Fruit fly (Drosophila melanogaster) whole organism, prepupa: ENCODE data around the gene CG18273.

Experiments
- Blimp-1 ChIP-seq: fragments of 200-800 bp; sonication (Bioruptor generic); optimal IDR thresholded peaks from 3 replicates; lab custom pipeline; 2017; ENCODE audit warnings: missing biosample characterization, missing genetic modification characterization, mild to moderate bottlenecking, moderate library complexity, missing genetic modification reagents
- CG16779 ChIP-seq: fragments of 200-800 bp; sonication (Bioruptor generic); optimal IDR thresholded peaks from 3 replicates; lab custom pipeline; 2017; ENCODE audit warnings: missing biosample characterization, mild to moderate bottlenecking, missing genetic modification characterization
- CG3032 ChIP-seq: fragments of 200-800 bp; optimal IDR thresholded peaks from 2 replicates; lab custom pipeline; 2019; ENCODE audit warnings: missing biosample characterization, mild to moderate bottlenecking, missing genetic modification characterization, moderate library complexity
- CG32006 ChIP-seq: fragments of 200-800 bp; sonication (Bioruptor generic); optimal IDR thresholded peaks from 3 replicates; lab custom pipeline; 2017; ENCODE audit warnings: missing biosample characterization, mild to moderate bottlenecking, missing genetic modification characterization
- CG34406 ChIP-seq: fragments of 200-800 bp; sonication (Bioruptor generic); optimal IDR thresholded peaks from 3 replicates; lab custom pipeline; 2016; ENCODE audit warnings: missing biosample characterization, missing genetic modification characterization
- CG6163 ChIP-seq: fragments of 200-800 bp; sonication (Bioruptor generic); IDR thresholded peaks from 3 replicates; pipeline ENCODE4 v1.3.6; 2022; ENCODE audit warnings: missing biosample characterization, missing genetic modification characterization
- CG6854 ChIP-seq: fragments of 200-800 bp; sonication (Bioruptor generic); optimal IDR thresholded peaks from 2 replicates; lab custom pipeline; 2017; ENCODE audit warnings: missing biosample characterization, mild to moderate bottlenecking, missing genetic modification characterization
- CG8319 ChIP-seq: fragments of 200-800 bp; sonication (Bioruptor generic); optimal IDR thresholded peaks from 3 replicates; lab custom pipeline; 2016; ENCODE audit warnings: missing biosample characterization, missing genetic modification characterization
- CG9139 ChIP-seq: fragments of 200-800 bp; sonication (Bioruptor generic); optimal IDR thresholded peaks from 3 replicates; lab custom pipeline; 2017; ENCODE audit warnings: missing biosample characterization, mild to moderate bottlenecking, missing genetic modification characterization
- acj6 ChIP-seq: fragments of 200-800 bp; sonication (Bioruptor generic); optimal IDR thresholded peaks from 3 replicates; lab custom pipeline; 2016; ENCODE audit warnings: missing biosample characterization, missing genetic modification characterization
- eg ChIP-seq: fragments of 200-800 bp; sonication (Bioruptor generic); IDR thresholded peaks from 3 replicates; pipeline ENCODE4 v1.3.6; 2022; ENCODE audit warnings: missing biosample characterization, missing genetic modification characterization
- fd85E ChIP-seq: fragments of 200-800 bp; sonication (Bioruptor generic); optimal IDR thresholded peaks from 3 replicates; lab custom pipeline; 2016; ENCODE audit warnings: missing biosample characterization, missing genetic modification characterization

DNA sequence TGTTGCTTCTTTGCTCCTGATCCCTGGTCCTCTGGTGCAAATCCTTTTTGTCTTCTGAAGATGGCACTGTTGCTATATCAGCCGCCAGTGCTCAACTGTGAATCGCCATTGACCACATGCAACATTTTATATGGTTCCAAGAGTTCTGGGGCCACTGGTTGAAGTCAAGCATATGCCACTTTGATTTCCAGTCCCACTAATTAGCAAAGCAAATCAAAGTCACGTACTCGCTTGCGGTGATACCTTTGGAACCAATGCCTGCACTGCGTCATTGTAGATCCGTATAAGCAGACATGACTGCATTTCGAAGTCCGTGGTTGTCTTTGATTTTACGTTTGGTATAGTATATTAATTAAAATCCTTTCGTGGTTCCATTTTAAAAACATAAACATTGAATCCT lies 18.1 kb downstream of the CG18273 start, which contains the start of gene Cyp4g1:
- no peak for TF ChIP-seq CG6163 (GFP tag; lab: Robert Waterston, UW)
- no peak for TF ChIP-seq acj6 (GFP tag; lab: Kevin White, UChicago)
- TF ChIP-seq fd85E, result no peak
- no peak for TF ChIP-seq CG32006 (GFP tag; lab: Kevin White, UChicago)
- TF ChIP-seq CG34406 (GFP tag; lab: Kevin White, UChicago), result no peak
- TF ChIP-seq CG6854, result no peak
- no peak for TF ChIP-seq Blimp-1 (GFP tag; lab: Kevin White, UChicago)
- no peak for TF ChIP-seq CG8319 (GFP tag; lab: Kevin White, UChicago)
- no peak for TF ChIP-seq eg
- no peak for TF ChIP-seq CG9139 (GFP tag; lab: Kevin White, UChicago)
- TF ChIP-seq CG16779 (tag; lab: Kevin White, UChicago), result no peak
- TF ChIP-seq CG3032 (tag; lab: Kevin White, UChicago), result no peak
